Worm (Caenorhabditis elegans) whole organism, midembryonic: Measurements from ENCODE around the gene fbxa-220.

Experiments
- T22C8.4 ChIP-seq: fragments of 200-800 bp; sonication (Bioruptor generic); IDR thresholded peaks from 2 replicates; pipeline ENCODE4 v1.3.6; 2022; ENCODE audit warnings: missing genetic modification characterization, missing compliant biosample characterization
- cog-1 ChIP-seq: sonication (generic microtip); optimal IDR thresholded peaks from 2 replicates; lab custom pipeline; 2016; ENCODE audit warnings: missing genetic modification characterization, missing compliant biosample characterization
- flt-1 ChIP-seq: fragments of 200-800 bp; sonication (Bioruptor generic); IDR thresholded peaks from 2 replicates; pipeline ENCODE4 v1.3.6; 2022; ENCODE audit warnings: missing genetic modification characterization, missing compliant biosample characterization
- klf-2 ChIP-seq: fragments of 200-800 bp; sonication (Bioruptor generic); conservative IDR thresholded peaks from 2 replicates; pipeline ENCODE4 v1.3.6; 2022; ENCODE audit warnings: missing genetic modification reagents, missing genetic modification characterization, missing compliant biosample characterization
- med-1 ChIP-seq: sonication (generic microtip); optimal IDR thresholded peaks from 2 replicates; lab custom pipeline; 2017; ENCODE audit warnings: missing genetic modification characterization, mild to moderate bottlenecking, missing compliant biosample characterization, antibody characterized with exemption, missing genetic modification reagents; ENCODE audit not compliant: insufficient read depth
- ref-1 ChIP-seq: fragments of 200-800 bp; sonication (Bioruptor generic); conservative IDR thresholded peaks from 2 replicates; pipeline ENCODE4 v1.3.6; 2022; ENCODE audit warnings: missing genetic modification reagents, missing genetic modification characterization, missing compliant biosample characterization
- tab-1 ChIP-seq: fragments of 200-800 bp; sonication (Bioruptor generic); IDR thresholded peaks from 2 replicates; pipeline ENCODE4 v1.3.6; 2022; ENCODE audit warnings: missing genetic modification characterization, missing compliant biosample characterization
- ztf-23 ChIP-seq: fragments of 200-800 bp; sonication (Bioruptor generic); IDR thresholded peaks from 2 replicates; pipeline ENCODE4 v1.3.6; 2022; ENCODE audit warnings: missing genetic modification reagents, missing genetic modification characterization, missing compliant biosample characterization
- ztf-29 ChIP-seq: fragments of 200-800 bp; sonication (Bioruptor generic); IDR thresholded peaks from 2 replicates; pipeline ENCODE4 v1.3.6; 2022; ENCODE audit warnings: missing genetic modification reagents, missing genetic modification characterization, missing compliant biosample characterization

The fbxa-220 gene

DNA sequence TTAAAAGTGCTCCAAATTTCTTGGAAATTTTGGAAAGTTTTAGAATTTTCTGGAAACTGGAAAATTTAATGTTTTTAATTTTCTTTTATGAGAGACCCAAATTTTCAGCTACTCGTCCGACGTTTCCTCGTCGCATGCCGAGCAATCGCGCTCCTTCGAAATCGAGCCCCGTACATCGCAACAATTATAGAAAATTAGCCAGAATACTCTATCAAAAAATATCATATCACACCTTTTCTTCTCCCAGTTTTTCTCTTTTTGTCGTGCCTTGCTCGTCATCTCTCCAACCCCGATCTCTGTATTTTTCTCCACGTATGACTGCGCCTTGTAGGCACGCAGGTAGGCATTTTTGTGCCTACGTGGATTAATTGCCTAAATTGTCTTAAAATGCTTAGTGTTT lies 21.7 kb downstream of the fbxa-220 start:
- no peak for TF ChIP-seq tab-1 (GFP tag; lab: Robert Waterston, UW)
- no peak for TF ChIP-seq ztf-29 (GFP tag; lab: Robert Waterston, UW)
- no peak for TF ChIP-seq klf-2 (GFP tag; lab: Robert Waterston, UW)
- TF ChIP-seq ref-1 (GFP tag; lab: Robert Waterston, UW), result no peak
- no peak for TF ChIP-seq med-1
- TF ChIP-seq flt-1 (GFP tag; lab: Robert Waterston, UW), result no peak
- no peak for TF ChIP-seq T22C8.4 (GFP tag; lab: Robert Waterston, UW)
- TF ChIP-seq cog-1, result no peak

DNA sequence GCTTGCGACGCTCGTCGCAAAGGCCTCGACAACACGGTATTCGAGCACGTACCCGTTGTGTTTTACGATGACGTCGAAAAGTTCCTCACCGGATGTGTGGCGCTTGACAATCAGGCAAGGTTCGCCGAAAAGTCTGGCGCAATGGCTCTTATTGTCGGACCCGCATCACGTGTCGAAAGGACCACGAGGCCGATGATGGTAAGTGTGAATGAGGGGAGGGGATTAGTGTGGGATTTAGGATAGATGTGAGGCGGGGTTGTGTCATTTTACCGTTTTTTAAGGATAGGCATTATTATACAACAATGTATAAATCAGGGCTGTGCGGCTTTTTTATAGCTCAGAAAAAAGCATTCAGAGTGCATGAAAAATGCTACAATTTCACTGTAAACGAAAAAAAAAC lies 24.2 kb downstream of the fbxa-220 start:
- TF ChIP-seq flt-1 (GFP tag; lab: Robert Waterston, UW) (no peak), ztf-23 (no peak), ref-1 (GFP tag; lab: Robert Waterston, UW) (no peak), klf-2 (GFP tag; lab: Robert Waterston, UW) (no peak), T22C8.4 (GFP tag; lab: Robert Waterston, UW) (no peak), tab-1 (GFP tag; lab: Robert Waterston, UW) (no peak), med-1 (no peak), cog-1 (no peak), ztf-29 (GFP tag; lab: Robert Waterston, UW) (no peak)

DNA sequence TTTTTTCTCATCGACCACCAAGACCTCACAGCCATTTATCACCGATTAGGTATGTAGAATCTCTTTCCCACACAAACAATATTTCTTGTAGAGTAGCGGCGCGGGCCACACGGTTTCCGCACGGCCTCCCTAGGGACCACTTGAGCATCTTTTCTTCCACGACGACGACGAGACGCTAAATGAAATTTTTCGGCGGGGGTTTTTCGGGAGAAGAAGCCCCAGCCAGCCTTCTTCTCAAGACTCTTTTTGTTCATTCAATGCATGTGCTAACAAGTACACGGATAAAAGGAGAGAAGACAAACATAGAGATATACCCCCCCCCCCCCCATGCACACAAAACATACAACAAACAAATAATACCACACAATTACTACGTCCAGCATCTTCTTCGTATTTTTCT lies 24.9 kb downstream of the fbxa-220 start:
- TF ChIP-seq tab-1 (GFP tag; lab: Robert Waterston, UW) (no peak), klf-2 (GFP tag; lab: Robert Waterston, UW) (no peak), flt-1 (GFP tag; lab: Robert Waterston, UW) (no peak), med-1 (no peak), cog-1 (no peak), ref-1 (GFP tag; lab: Robert Waterston, UW) (no peak), ztf-29 (GFP tag; lab: Robert Waterston, UW) (no peak), ztf-23 (no peak), T22C8.4 (GFP tag; lab: Robert Waterston, UW) (no peak)

DNA sequence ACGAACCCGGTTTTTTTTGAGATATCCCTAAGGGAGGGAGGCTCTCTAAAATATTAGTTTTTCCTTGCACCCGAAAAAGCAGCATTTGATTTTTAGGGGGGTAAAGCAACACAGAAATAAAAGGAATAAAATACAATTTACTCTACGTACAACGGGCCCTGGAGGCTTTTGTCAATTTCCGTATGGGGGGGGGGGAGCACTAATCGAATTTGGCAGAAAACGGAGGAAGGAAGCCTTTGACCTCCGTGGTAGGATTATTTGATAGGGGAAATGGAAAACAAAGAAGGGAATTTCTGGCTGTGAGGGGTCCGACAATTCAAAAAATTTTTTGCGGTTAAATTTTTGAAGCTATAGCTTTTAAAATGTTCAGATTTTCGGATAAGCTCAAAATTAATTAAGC lies 26.1 kb downstream of the fbxa-220 start:
- no peak for TF ChIP-seq med-1
- TF ChIP-seq ztf-29 (GFP tag; lab: Robert Waterston, UW), result no peak
- no peak for TF ChIP-seq ref-1 (GFP tag; lab: Robert Waterston, UW)
- no peak for TF ChIP-seq cog-1
- TF ChIP-seq flt-1 (GFP tag; lab: Robert Waterston, UW), result no peak
- no peak for TF ChIP-seq tab-1 (GFP tag; lab: Robert Waterston, UW)
- no peak for TF ChIP-seq T22C8.4 (GFP tag; lab: Robert Waterston, UW)
- no peak for TF ChIP-seq klf-2 (GFP tag; lab: Robert Waterston, UW)
- no peak for TF ChIP-seq ztf-23

DNA sequence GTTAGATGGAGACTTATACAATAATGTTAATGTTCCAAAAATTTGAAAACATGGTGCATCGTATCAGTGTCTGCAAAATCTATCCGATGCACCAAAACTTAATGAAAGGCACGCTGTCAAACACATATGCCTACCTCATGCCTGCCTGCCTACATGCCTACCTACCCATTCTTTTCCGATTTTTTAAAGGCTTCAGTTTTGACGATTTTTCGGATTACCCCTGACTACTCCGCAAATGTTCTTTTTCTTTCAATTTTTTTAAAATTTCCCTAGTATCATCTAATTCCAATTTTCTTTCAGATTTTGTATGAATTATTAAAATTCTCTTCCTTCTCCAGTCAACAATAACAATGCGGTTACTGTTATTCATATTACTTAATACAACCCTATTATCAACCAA lies 27.4 kb downstream of the fbxa-220 start, which contains the start of gene plr-1:
Gene plr-1 (plus strand): TSS at position 301 of the 400 bp plus-strand sequence.
- TF ChIP-seq cog-1, result no peak
- no peak for TF ChIP-seq ref-1 (GFP tag; lab: Robert Waterston, UW)
- no peak for TF ChIP-seq ztf-29 (GFP tag; lab: Robert Waterston, UW)
- no peak for TF ChIP-seq flt-1 (GFP tag; lab: Robert Waterston, UW)
- TF ChIP-seq tab-1 (GFP tag; lab: Robert Waterston, UW), result no peak
- no peak for TF ChIP-seq med-1
- TF ChIP-seq T22C8.4 (GFP tag; lab: Robert Waterston, UW), result no peak
- no peak for TF ChIP-seq ztf-23
- TF ChIP-seq klf-2 (GFP tag; lab: Robert Waterston, UW), result no peak

DNA sequence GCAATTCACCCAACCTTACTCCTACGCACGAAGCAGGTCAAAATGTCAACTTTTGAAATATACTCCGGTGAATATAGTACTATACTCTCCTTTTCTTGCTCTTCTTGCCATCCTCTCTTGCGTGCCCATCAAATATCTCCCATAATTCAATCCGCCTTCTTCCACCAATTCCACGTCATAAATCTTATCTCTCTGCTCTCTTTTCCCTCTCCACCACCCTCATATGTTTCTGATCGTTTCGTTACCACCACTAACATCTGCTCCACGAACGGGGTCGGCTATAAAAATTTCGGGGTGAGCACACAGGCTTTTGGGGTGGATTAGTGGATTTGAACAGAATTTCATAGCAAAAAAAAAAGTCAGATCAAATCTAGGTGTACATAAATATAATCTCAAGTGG lies 30.0 kb downstream of the fbxa-220 start:
- no peak for TF ChIP-seq klf-2 (GFP tag; lab: Robert Waterston, UW)
- no peak for TF ChIP-seq cog-1
- no peak for TF ChIP-seq T22C8.4 (GFP tag; lab: Robert Waterston, UW)
- no peak for TF ChIP-seq tab-1 (GFP tag; lab: Robert Waterston, UW)
- TF ChIP-seq flt-1 (GFP tag; lab: Robert Waterston, UW), result no peak
- no peak for TF ChIP-seq ztf-23
- TF ChIP-seq ztf-29 (GFP tag; lab: Robert Waterston, UW), result no peak
- TF ChIP-seq med-1, result no peak
- TF ChIP-seq ref-1 (GFP tag; lab: Robert Waterston, UW), result no peak

DNA sequence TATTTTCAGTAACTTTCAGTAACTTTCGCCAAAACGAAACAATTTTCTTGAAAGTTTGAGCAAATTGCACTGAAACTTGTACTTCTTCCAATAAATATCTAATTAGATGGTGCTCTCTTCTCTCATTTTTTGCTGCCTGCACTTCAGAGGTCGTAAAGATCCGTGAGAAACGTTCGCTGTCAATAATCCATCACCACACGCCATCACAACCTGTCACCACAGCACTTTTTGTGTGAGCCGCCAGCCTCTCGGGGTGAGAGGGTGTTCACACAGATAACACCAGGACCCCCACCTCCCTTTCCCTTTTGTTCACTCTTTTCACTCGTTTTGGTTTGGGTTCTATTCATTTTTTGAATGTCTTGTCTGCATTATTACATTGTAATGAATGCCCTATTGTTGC lies 31.5 kb downstream of the fbxa-220 start:
- TF ChIP-seq flt-1 (GFP tag; lab: Robert Waterston, UW) (no peak), med-1 (no peak), ztf-29 (GFP tag; lab: Robert Waterston, UW) (no peak), tab-1 (GFP tag; lab: Robert Waterston, UW) (no peak), ztf-23 (no peak), klf-2 (GFP tag; lab: Robert Waterston, UW) (no peak), ref-1 (GFP tag; lab: Robert Waterston, UW) (no peak), cog-1 (no peak), T22C8.4 (GFP tag; lab: Robert Waterston, UW) (no peak)

DNA sequence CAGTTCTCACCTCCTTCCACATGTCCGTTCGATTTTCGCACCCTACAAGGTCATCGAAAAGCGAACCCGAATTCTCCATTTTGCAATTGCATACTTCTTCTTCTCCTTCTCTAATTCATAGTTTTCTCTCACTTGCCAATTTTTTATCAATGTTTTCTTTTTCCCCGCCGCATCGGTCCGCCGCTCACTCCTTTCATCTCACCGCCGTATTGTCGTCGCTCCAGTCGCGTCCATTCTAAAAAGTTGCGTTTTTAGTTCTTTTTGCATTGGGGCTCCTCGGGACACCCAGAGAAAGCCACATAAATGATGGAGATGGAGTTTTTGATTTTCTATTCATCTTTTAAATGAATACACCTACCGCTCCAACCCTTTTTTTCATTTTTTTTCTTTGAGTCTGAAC lies 32.6 kb downstream of the fbxa-220 start:
- no peak for TF ChIP-seq cog-1
- no peak for TF ChIP-seq ref-1 (GFP tag; lab: Robert Waterston, UW)
- TF ChIP-seq klf-2 (GFP tag; lab: Robert Waterston, UW), result no peak
- no peak for TF ChIP-seq ztf-23
- TF ChIP-seq med-1, result no peak
- TF ChIP-seq ztf-29 (GFP tag; lab: Robert Waterston, UW), result no peak
- TF ChIP-seq T22C8.4 (GFP tag; lab: Robert Waterston, UW), result no peak
- no peak for TF ChIP-seq flt-1 (GFP tag; lab: Robert Waterston, UW)
- no peak for TF ChIP-seq tab-1 (GFP tag; lab: Robert Waterston, UW)

DNA sequence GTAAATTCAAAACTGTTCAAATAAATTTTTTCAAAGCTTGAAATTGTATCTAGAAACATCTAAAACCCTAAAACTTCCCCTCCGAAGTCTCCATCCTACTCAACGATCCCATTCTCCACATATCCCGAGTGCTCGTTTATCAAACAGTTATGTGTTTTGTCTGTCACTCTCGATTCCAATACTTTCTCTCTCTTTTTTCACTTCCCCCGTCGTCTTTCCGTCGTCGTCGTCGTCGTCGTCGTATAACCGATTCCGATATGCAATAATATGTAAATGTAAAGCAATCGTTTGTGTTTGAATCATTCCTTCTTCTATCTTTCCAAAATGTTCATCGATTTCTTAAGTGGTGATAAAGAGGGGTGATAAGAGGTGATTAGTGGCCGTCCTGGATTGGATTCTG lies 35.7 kb downstream of the fbxa-220 start:
- TF ChIP-seq ztf-23 (no peak), tab-1 (GFP tag; lab: Robert Waterston, UW) (no peak), T22C8.4 (GFP tag; lab: Robert Waterston, UW) (no peak), med-1 (no peak), cog-1 (no peak), ref-1 (GFP tag; lab: Robert Waterston, UW) (no peak), klf-2 (GFP tag; lab: Robert Waterston, UW) (no peak), ztf-29 (GFP tag; lab: Robert Waterston, UW) (no peak), flt-1 (GFP tag; lab: Robert Waterston, UW) (no peak)

DNA sequence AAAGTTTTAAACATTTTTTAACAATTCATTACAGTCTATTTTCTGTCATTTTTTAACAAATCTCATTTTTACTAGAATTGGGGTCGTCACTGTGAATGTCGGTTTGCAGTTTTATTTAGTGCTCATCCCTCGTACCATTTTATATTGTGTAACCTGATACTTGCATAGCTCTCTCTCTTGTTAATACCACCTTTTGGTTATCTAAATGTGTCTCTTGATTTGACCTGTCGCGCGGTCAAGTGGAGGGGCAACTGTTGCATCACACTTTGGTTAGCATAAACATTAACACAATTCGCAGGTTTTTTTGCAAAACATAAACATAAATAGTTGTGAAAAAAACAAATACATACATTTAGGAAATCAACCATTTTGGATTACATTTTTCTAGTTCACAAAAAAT lies 37.2 kb downstream of the fbxa-220 start:
- TF ChIP-seq tab-1 (GFP tag; lab: Robert Waterston, UW), result no peak
- no peak for TF ChIP-seq flt-1 (GFP tag; lab: Robert Waterston, UW)
- TF ChIP-seq ztf-29 (GFP tag; lab: Robert Waterston, UW), result no peak
- TF ChIP-seq med-1, result no peak
- no peak for TF ChIP-seq ztf-23
- no peak for TF ChIP-seq ref-1 (GFP tag; lab: Robert Waterston, UW)
- no peak for TF ChIP-seq klf-2 (GFP tag; lab: Robert Waterston, UW)
- no peak for TF ChIP-seq T22C8.4 (GFP tag; lab: Robert Waterston, UW)
- no peak for TF ChIP-seq cog-1
